Fruit fly (Drosophila melanogaster): Measurements from ENCODE around the gene CG31097.

The CG31097 gene

DNA sequence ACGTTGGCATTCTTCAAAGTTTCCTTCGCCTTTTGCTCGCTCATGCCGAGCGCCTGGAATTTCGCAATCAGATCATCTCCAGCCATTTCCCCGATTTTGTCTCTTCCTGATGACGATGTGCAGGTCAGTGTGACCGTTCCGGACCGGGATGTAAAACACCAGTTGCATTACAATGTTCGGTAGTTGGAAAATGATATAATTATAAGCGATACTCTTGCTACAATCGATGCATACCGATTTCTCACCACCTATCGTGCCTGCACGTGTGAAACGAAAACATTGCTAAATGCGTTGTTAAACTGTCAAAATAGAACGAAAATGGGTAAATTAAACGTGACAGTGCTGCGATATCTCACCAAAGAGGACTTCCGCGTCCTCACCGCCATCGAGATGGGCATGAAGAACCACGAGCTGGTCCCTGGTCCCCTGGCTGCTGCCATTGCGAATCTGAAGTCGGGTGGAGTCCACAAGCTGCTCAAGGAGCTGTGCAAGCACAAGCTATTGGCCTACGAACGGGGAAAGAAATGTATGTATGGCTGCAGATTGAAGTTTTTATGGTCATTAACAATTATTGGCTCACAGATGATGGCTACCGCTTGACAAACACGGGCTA, 31.9 kb downstream of the CG31097 start, which contains the start of the genes GlnRS and RIOK2 (continued):
- TF ChIP-seq Fer3 (tag; optimal IDR thresholded peaks at IDR 0.05) (no peak), Abd-B (GFP tag; optimal IDR thresholded peaks at IDR 0.05) (no peak), tx (GFP tag; optimal IDR thresholded peaks at IDR 0.05) (no peak), eve (GFP tag; optimal IDR thresholded peaks at IDR 0.05) (no peak), caup (GFP tag; optimal IDR thresholded peaks at IDR 0.05; ENCODE audit: severe bottlenecking) (no peak), ind (GFP tag; optimal IDR thresholded peaks at IDR 0.05) (no peak), chif (GFP tag; optimal IDR thresholded peaks at IDR 0.05) (no peak), vfl (GFP tag; optimal IDR thresholded peaks at IDR 0.05) (no peak), NC2β (GFP tag; optimal IDR thresholded peaks at IDR 0.05) (peak; percentile 45), HLH54F (GFP tag; optimal IDR thresholded peaks at IDR 0.05) (no peak), Vsx1 (GFP tag; optimal IDR thresholded peaks at IDR 0.05) (no peak), BEAF-32 (GFP tag; optimal IDR thresholded peaks at IDR 0.05) (peak; percentile 97), odd (GFP tag; optimal IDR thresholded peaks at IDR 0.05) (no peak), CG15269 (tag; optimal IDR thresholded peaks at IDR 0.05) (no peak), chinmo (GFP tag; IDR thresholded peaks at IDR 0.05; ENCODE audit: partially characterized antibody) (peak; percentile 100), slp2 (GFP tag; optimal IDR thresholded peaks at IDR 0.05) (no peak), CG4360 (GFP tag; IDR thresholded peaks at IDR 0.05) (no peak), pum (GFP tag; optimal IDR thresholded peaks at IDR 0.05) (no peak), onecut (GFP tag; IDR thresholded peaks at IDR 0.05) (no peak), CG9932 (GFP tag; IDR thresholded peaks at IDR 0.05) (peak; percentile 49; the same call in 1 of the 2 replicates), Ravus (GFP tag; IDR thresholded peaks at IDR 0.05) (no peak), bigmax (GFP tag; optimal IDR thresholded peaks at IDR 0.05) (peak; percentile 55), HmgZ (tag; optimal IDR thresholded peaks at IDR 0.05) (peak; percentile 86), CG2875 (GFP tag; optimal IDR thresholded peaks at IDR 0.05) (no peak), CG12071 (GFP tag; optimal IDR thresholded peaks at IDR 0.05) (no peak), lab (GFP tag; optimal IDR thresholded peaks at IDR 0.05) (no peak), dmrt99B (tag; optimal IDR thresholded peaks at IDR 0.05) (no peak), CG3995 (GFP tag; optimal IDR thresholded peaks at IDR 0.05) (peak; percentile 50), rib (GFP tag; IDR thresholded peaks at IDR 0.05) (no peak), CG12104 (GFP tag; optimal IDR thresholded peaks at IDR 0.05) (no peak), CG4854 (GFP tag; optimal IDR thresholded peaks at IDR 0.05) (no peak), CG12236 (GFP tag; optimal IDR thresholded peaks at IDR 0.05) (no peak), H2.0 (GFP tag; IDR thresholded peaks at IDR 0.05) (no peak), CG2129 (GFP tag; IDR thresholded peaks at IDR 0.05; ENCODE audit: partially characterized antibody) (peak; percentile 87), slbo (GFP tag; IDR thresholded peaks at IDR 0.05) (peak; percentile 43; the same call in 1 of the 2 replicates), CG17829 (tag; optimal IDR thresholded peaks at IDR 0.05) (peak; percentile 59), CG4617 (GFP tag; optimal IDR thresholded peaks at IDR 0.05; ENCODE audit: borderline replicate concordance) (peak; percentile 94), CG31388 (GFP tag; optimal IDR thresholded peaks at IDR 0.05) (no peak), jigr1 (GFP tag; IDR thresholded peaks at IDR 0.05) (no peak), Drgx (GFP tag; IDR thresholded peaks at IDR 0.05) (no peak), knrl (GFP tag; IDR thresholded peaks at IDR 0.05; ENCODE audit: partially characterized antibody) (peak; percentile 95), HLH3B (GFP tag; IDR thresholded peaks at IDR 0.05) (no peak), ATbp (GFP tag; optimal IDR thresholded peaks at IDR 0.05) (no peak), da (GFP tag; optimal IDR thresholded peaks at IDR 0.05) (no peak), Gsc (GFP tag; IDR thresholded peaks at IDR 0.05) (no peak), tio (GFP tag; optimal IDR thresholded peaks at IDR 0.05) (no peak), CG8478 (optimal IDR thresholded peaks at IDR 0.05) (no peak), CG8944 (GFP tag; optimal IDR thresholded peaks at IDR 0.05) (no peak), kah (GFP tag; optimal IDR thresholded peaks at IDR 0.05) (peak; percentile 44), Hsf (GFP tag; optimal IDR thresholded peaks at IDR 0.05) (peak; percentile 35), dati (GFP tag; IDR thresholded peaks at IDR 0.05) (no peak)
